Worm (Caenorhabditis elegans): ENCODE results near the gene nspc-14.
A peak's percentile ranks its signal among the peaks of the same experiment; 100 is the strongest.

The nspc-14 gene

DNA sequence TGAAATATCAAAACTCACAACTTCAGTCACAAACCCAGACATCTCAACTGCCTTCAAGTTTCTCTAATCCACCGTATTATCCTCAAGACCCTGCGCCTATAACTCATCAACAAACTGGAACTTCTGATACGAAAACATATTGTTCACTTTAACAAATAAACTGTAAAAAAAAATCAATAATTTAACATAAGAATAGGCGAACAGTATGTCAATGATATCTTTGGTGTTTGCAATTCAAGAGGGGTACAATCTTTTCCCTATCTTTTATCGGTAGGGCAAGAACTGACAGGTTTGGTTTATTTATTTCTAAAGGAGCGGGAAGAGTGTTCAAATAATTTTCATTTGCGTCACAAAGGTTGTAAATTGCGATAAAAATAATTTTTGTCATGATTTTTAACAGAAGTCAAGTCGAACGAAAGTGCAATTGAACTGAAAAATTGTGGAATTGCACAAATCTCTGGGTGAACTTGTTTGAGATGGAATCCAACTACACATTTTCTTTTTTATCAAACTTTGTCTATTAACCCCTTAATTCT is 4.2 kb upstream of the nspc-14 start (continued):
- peak; percentile 96 for TF ChIP-seq zip-2 (tag; optimal IDR thresholded peaks at IDR 0.05)
- TF ChIP-seq tra-1 (GFP tag; IDR thresholded peaks at IDR 0.05) = peak; percentile 96
- peak; percentile 72; the same call in 1 of the 2 replicates for TF ChIP-seq nhr-41 (GFP tag; IDR thresholded peaks at IDR 0.05)
- TF ChIP-seq T26A8.4 (GFP tag; IDR thresholded peaks at IDR 0.05) = peak; percentile 99
- TF ChIP-seq dmd-9 (GFP tag; IDR thresholded peaks at IDR 0.05) = peak; percentile 64; the same call in 1 of the 2 replicates
- TF ChIP-seq nhr-76 (tag; optimal IDR thresholded peaks at IDR 0.05) = peak; percentile 87
- peak; percentile 96 for TF ChIP-seq lin-13 (GFP tag; optimal IDR thresholded peaks at IDR 0.05)
- TF ChIP-seq ztf-11 (tag; optimal IDR thresholded peaks at IDR 0.05) = peak; percentile 56
- TF ChIP-seq daf-8 (GFP tag; IDR thresholded peaks at IDR 0.05) = peak; percentile 57; the same call in 1 of the 2 replicates
- TF ChIP-seq hmg-1.1 (GFP tag; IDR thresholded peaks at IDR 0.05) = peak; percentile 99
- TF ChIP-seq pqm-1 (tag; optimal IDR thresholded peaks at IDR 0.05) = peak; percentile 65
- TF ChIP-seq aly-2 (tag; optimal IDR thresholded peaks at IDR 0.05) = no peak
- peak in 1 of 2 experiments; percentile 85; a peak in 1 of 4 replicates for TF ChIP-seq madf-5 (GFP tag; IDR thresholded peaks at IDR 0.05)
- TF ChIP-seq zfp-2 (tag; optimal IDR thresholded peaks at IDR 0.05) = peak; percentile 76
- peak; percentile 66 for TF ChIP-seq dpl-1 (GFP tag; optimal IDR thresholded peaks at IDR 0.05)
- peak; percentile 98 for TF ChIP-seq F37D6.2 (tag; optimal IDR thresholded peaks at IDR 0.05)
- TF ChIP-seq sdz-12 (GFP tag; optimal IDR thresholded peaks at IDR 0.05) = no peak
- TF ChIP-seq lin-15B (tag; optimal IDR thresholded peaks at IDR 0.05) = peak; percentile 13
- TF ChIP-seq Y5F2A.4 (GFP tag; optimal IDR thresholded peaks at IDR 0.05) = peak; percentile 90
- TF ChIP-seq Y48G9A.11 (GFP tag; IDR thresholded peaks at IDR 0.05) = no peak
- TF ChIP-seq daf-16 (GFP tag; optimal IDR thresholded peaks at IDR 0.05) = peak; percentile 94 to 99
- TF ChIP-seq daf-16 (tag; optimal IDR thresholded peaks at IDR 0.05) = peak; percentile 99
- TF ChIP-seq arid-1 (GFP tag; conservative IDR thresholded peaks at IDR 0.05) = peak; percentile 76
- peak; percentile 97 for TF ChIP-seq nhr-42 (GFP tag; IDR thresholded peaks at IDR 0.05)
- 0 out of 2 replicates have a peak, but pooled peaks have one; percentile 32 for TF ChIP-seq ceh-44 (GFP tag; IDR thresholded peaks at IDR 0.05)
- peak; percentile 90 for TF ChIP-seq zag-1 (tag; optimal IDR thresholded peaks at IDR 0.05)
- peak; percentile 94 for TF ChIP-seq T20F7.1 (GFP tag; optimal IDR thresholded peaks at IDR 0.05)
- TF ChIP-seq saeg-2 (GFP tag; IDR thresholded peaks at IDR 0.05) = peak; percentile 93
- TF ChIP-seq zfp-3 (GFP tag; conservative IDR thresholded peaks at IDR 0.05) = peak; percentile 95
- TF ChIP-seq ama-1 (optimal IDR thresholded peaks at IDR 0.05) = no peak
- TF ChIP-seq nhr-28 (tag; optimal IDR thresholded peaks at IDR 0.05) = peak; percentile 91
- peak; percentile 99 for TF ChIP-seq aha-1 (tag)
- TF ChIP-seq vab-7 (GFP tag; IDR thresholded peaks at IDR 0.05) = peak; percentile 84; the same call in 1 of the 2 replicates
- peak; percentile 75 for TF ChIP-seq gei-8 (GFP tag; optimal IDR thresholded peaks at IDR 0.05)
- TF ChIP-seq D1046.2 (GFP tag; IDR thresholded peaks at IDR 0.05) = peak; percentile 87; the same call in 1 of the 2 replicates
- TF ChIP-seq lin-38 (GFP tag; IDR thresholded peaks at IDR 0.05) = peak; percentile 84
- peak; percentile 99 for TF ChIP-seq rbr-2 (tag; optimal IDR thresholded peaks at IDR 0.05)
- peak; percentile 32 for TF ChIP-seq R02D3.7 (tag; optimal IDR thresholded peaks at IDR 0.05)
- peak; percentile 98 for TF ChIP-seq fos-1 (tag; optimal IDR thresholded peaks at IDR 0.05)
- peak; percentile 98 for TF ChIP-seq ctbp-1 (GFP tag; IDR thresholded peaks at IDR 0.05)
- peak; percentile 97 for TF ChIP-seq nhr-11 (tag; optimal IDR thresholded peaks at IDR 0.05)
- no peak for TF ChIP-seq unc-130 (GFP tag; optimal IDR thresholded peaks at IDR 0.05)
- TF ChIP-seq dmd-8 (GFP tag; IDR thresholded peaks at IDR 0.05) = 0 out of 2 replicates have a peak, but pooled peaks have one; percentile 5
- TF ChIP-seq ZK337.2 (GFP tag; IDR thresholded peaks at IDR 0.05) = peak; percentile 83; the same call in 1 of the 2 replicates
- TF ChIP-seq nhr-6 (tag; optimal IDR thresholded peaks at IDR 0.05) = peak; percentile 97
- peak; percentile 89 for TF ChIP-seq ceh-32 (tag; optimal IDR thresholded peaks at IDR 0.05; ENCODE audit: poor library complexity)
- peak; percentile 9 for TF ChIP-seq daf-12 (tag; optimal IDR thresholded peaks at IDR 0.05)
- no peak for TF ChIP-seq set-16 (GFP tag; IDR thresholded peaks at IDR 0.05)
- TF ChIP-seq nhr-25 (tag; optimal IDR thresholded peaks at IDR 0.05; ENCODE audit: borderline replicate concordance, insufficient read depth) = peak; percentile 84
- TF ChIP-seq tag-97 (GFP tag; IDR thresholded peaks at IDR 0.05) = peak; percentile 76
- TF ChIP-seq cey-2 (tag; optimal IDR thresholded peaks at IDR 0.05; ENCODE audit: borderline replicate concordance, insufficient read depth) = peak; percentile 86

Data from whole organism, L4 larva.